Fruit fly (Drosophila melanogaster) whole organism, prepupa: ENCODE results near the gene CG34436.

Experiments used
- Blimp-1 ChIP-seq: fragments of 200-800 bp; sonication (Bioruptor generic); optimal IDR thresholded peaks from 3 replicates; lab custom pipeline; 2017; ENCODE audit warnings: missing biosample characterization, missing genetic modification characterization, mild to moderate bottlenecking, moderate library complexity, missing genetic modification reagents
- CG10631 ChIP-seq: fragments of 200-800 bp; sonication (Bioruptor generic); optimal IDR thresholded peaks from 2 replicates; lab custom pipeline; 2016; ENCODE audit warnings: missing biosample characterization, missing genetic modification characterization
- CG10669 ChIP-seq: fragments of 200-800 bp; sonication (Bioruptor generic); optimal IDR thresholded peaks from 3 replicates; lab custom pipeline; 2018; ENCODE audit warnings: missing biosample characterization, mild to moderate bottlenecking, missing genetic modification characterization, moderate library complexity
- CG11762 ChIP-seq: fragments of 200-800 bp; sonication (Bioruptor generic); optimal IDR thresholded peaks from 3 replicates; lab custom pipeline; 2016; ENCODE audit warnings: missing biosample characterization, missing genetic modification characterization; ENCODE audit not compliant: insufficient read depth
- CG15336 ChIP-seq: fragments of 200-800 bp; sonication (Bioruptor generic); IDR thresholded peaks from 2 replicates; pipeline ENCODE4 v1.3.6; 2022; ENCODE audit warnings: missing biosample characterization, missing genetic modification characterization
- CG16779 ChIP-seq: fragments of 200-800 bp; sonication (Bioruptor generic); optimal IDR thresholded peaks from 3 replicates; lab custom pipeline; 2017; ENCODE audit warnings: missing biosample characterization, mild to moderate bottlenecking, missing genetic modification characterization
- CG3032 ChIP-seq: fragments of 200-800 bp; optimal IDR thresholded peaks from 2 replicates; lab custom pipeline; 2019; ENCODE audit warnings: missing biosample characterization, mild to moderate bottlenecking, missing genetic modification characterization, moderate library complexity
- CG31627 ChIP-seq: fragments of 200-800 bp; sonication (Bioruptor generic); optimal IDR thresholded peaks from 3 replicates; lab custom pipeline; 2016; ENCODE audit warnings: missing biosample characterization, missing genetic modification characterization
- CG3919 ChIP-seq: fragments of 200-800 bp; sonication (Bioruptor generic); optimal IDR thresholded peaks from 3 replicates; lab custom pipeline; 2016; ENCODE audit warnings: missing biosample characterization, missing genetic modification characterization
- CG6163 ChIP-seq: fragments of 200-800 bp; sonication (Bioruptor generic); IDR thresholded peaks from 3 replicates; pipeline ENCODE4 v1.3.6; 2022; ENCODE audit warnings: missing biosample characterization, missing genetic modification characterization
- CG6276 ChIP-seq: fragments of 200-800 bp; sonication (Bioruptor generic); optimal IDR thresholded peaks from 2 replicates; lab custom pipeline; 2017; ENCODE audit warnings: missing biosample characterization, mild to moderate bottlenecking, missing genetic modification characterization
- CG6792 ChIP-seq: fragments of 200-800 bp; sonication (Bioruptor generic); optimal IDR thresholded peaks from 3 replicates; lab custom pipeline; 2016; ENCODE audit warnings: missing biosample characterization, missing genetic modification characterization
- CG6854 ChIP-seq: fragments of 200-800 bp; sonication (Bioruptor generic); optimal IDR thresholded peaks from 2 replicates; lab custom pipeline; 2017; ENCODE audit warnings: missing biosample characterization, mild to moderate bottlenecking, missing genetic modification characterization
- CG7368 ChIP-seq: fragments of 200-800 bp; sonication (Bioruptor generic); optimal IDR thresholded peaks from 3 replicates; lab custom pipeline; 2016; ENCODE audit warnings: missing biosample characterization, missing genetic modification characterization
- CG8319 ChIP-seq: fragments of 200-800 bp; sonication (Bioruptor generic); optimal IDR thresholded peaks from 3 replicates; lab custom pipeline; 2016; ENCODE audit warnings: missing biosample characterization, missing genetic modification characterization
- CG8632 ChIP-seq: fragments of 200-800 bp; sonication (Bioruptor generic); optimal IDR thresholded peaks from 3 replicates; lab custom pipeline; 2016; ENCODE audit warnings: missing biosample characterization, missing genetic modification characterization
- CG9139 ChIP-seq: fragments of 200-800 bp; sonication (Bioruptor generic); optimal IDR thresholded peaks from 3 replicates; lab custom pipeline; 2017; ENCODE audit warnings: missing biosample characterization, mild to moderate bottlenecking, missing genetic modification characterization
- Eip75B ChIP-seq: fragments of 200-800 bp; sonication (Bioruptor generic); optimal IDR thresholded peaks from 3 replicates; lab custom pipeline; 2016; ENCODE audit warnings: missing biosample characterization, missing genetic modification characterization
- Eip78C ChIP-seq: fragments of 200-800 bp; sonication (Bioruptor generic); peaks from one replicate; lab custom pipeline; 2016; ENCODE audit warnings: missing biosample characterization, missing genetic modification characterization
- Eip93F ChIP-seq: fragments of 200-800 bp; sonication (Bioruptor generic); optimal IDR thresholded peaks from 2 replicates; lab custom pipeline; 2016; ENCODE audit warnings: missing biosample characterization, mild to moderate bottlenecking, missing genetic modification characterization
- Ets21C ChIP-seq: fragments of 200-800 bp; sonication (Bioruptor generic); optimal IDR thresholded peaks from 3 replicates; lab custom pipeline; 2016; ENCODE audit warnings: missing biosample characterization, missing genetic modification characterization
- Ets96B ChIP-seq: fragments of 200-800 bp; optimal IDR thresholded peaks from 2 replicates; lab custom pipeline; 2019; ENCODE audit warnings: missing biosample characterization, mild to moderate bottlenecking, missing genetic modification characterization, moderate library complexity
- Gug ChIP-seq: fragments of 200-800 bp; sonication (Bioruptor generic); IDR thresholded peaks from 2 replicates; pipeline ENCODE4 v1.3.6; 2022; ENCODE audit warnings: missing biosample characterization, missing genetic modification characterization
- Hr38 ChIP-seq: sonication (Bioruptor generic); optimal IDR thresholded peaks from 2 replicates; lab custom pipeline; 2016; ENCODE audit warnings: missing biosample characterization, missing genetic modification characterization
- Hr39 ChIP-seq: fragments of 200-800 bp; sonication (Bioruptor generic); optimal IDR thresholded peaks from 2 replicates; lab custom pipeline; 2016; ENCODE audit warnings: missing biosample characterization, missing genetic modification characterization
- Lpt ChIP-seq: fragments of 200-800 bp; sonication (Bioruptor generic); optimal IDR thresholded peaks from 3 replicates; lab custom pipeline; 2016; ENCODE audit warnings: missing biosample characterization, missing genetic modification characterization
- Met ChIP-seq: fragments of 200-800 bp; sonication (Bioruptor generic); optimal IDR thresholded peaks from 3 replicates; lab custom pipeline; 2016; ENCODE audit warnings: missing biosample characterization, missing genetic modification characterization
- OdsH ChIP-seq: fragments of 200-800 bp; sonication (Bioruptor generic); optimal IDR thresholded peaks from 3 replicates; lab custom pipeline; 2016; ENCODE audit warnings: missing biosample characterization, missing genetic modification characterization
- Smox ChIP-seq: fragments of 200-800 bp; sonication (Bioruptor generic); optimal IDR thresholded peaks from 3 replicates; lab custom pipeline; 2016; ENCODE audit warnings: missing biosample characterization, missing genetic modification characterization
- Sox102F ChIP-seq: fragments of 200-800 bp; sonication (Bioruptor generic); optimal IDR thresholded peaks from 2 replicates; lab custom pipeline; 2016; ENCODE audit warnings: missing biosample characterization, mild to moderate bottlenecking, missing genetic modification characterization
- Sox14 ChIP-seq: fragments of 200-800 bp; sonication (Bioruptor generic); optimal IDR thresholded peaks from 3 replicates; lab custom pipeline; 2016; ENCODE audit warnings: missing biosample characterization, missing genetic modification characterization
- achi ChIP-seq: fragments of 200-800 bp; sonication (Bioruptor generic); optimal IDR thresholded peaks from 3 replicates; lab custom pipeline; 2016; ENCODE audit warnings: missing biosample characterization, missing genetic modification characterization
- acj6 ChIP-seq: fragments of 200-800 bp; sonication (Bioruptor generic); optimal IDR thresholded peaks from 3 replicates; lab custom pipeline; 2016; ENCODE audit warnings: missing biosample characterization, missing genetic modification characterization
- dac ChIP-seq: fragments of 200-800 bp; sonication (Bioruptor generic); optimal IDR thresholded peaks from 2 replicates; lab custom pipeline; 2017; ENCODE audit warnings: missing biosample characterization, mild to moderate bottlenecking, missing genetic modification characterization
- dsx ChIP-seq: fragments of 200-800 bp; optimal IDR thresholded peaks from 3 replicates; lab custom pipeline; 2019; ENCODE audit warnings: missing biosample characterization, mild to moderate bottlenecking, missing genetic modification characterization, moderate library complexity; ENCODE audit not compliant: poor library complexity, severe bottlenecking
- esn ChIP-seq: fragments of 200-800 bp; sonication (Bioruptor generic); optimal IDR thresholded peaks from 2 replicates; lab custom pipeline; 2016; ENCODE audit warnings: missing biosample characterization, mild to moderate bottlenecking, missing genetic modification characterization, moderate library complexity
- fd85E ChIP-seq: fragments of 200-800 bp; sonication (Bioruptor generic); optimal IDR thresholded peaks from 3 replicates; lab custom pipeline; 2016; ENCODE audit warnings: missing biosample characterization, missing genetic modification characterization
- fkh ChIP-seq: fragments of 200-800 bp; sonication (Bioruptor generic); optimal IDR thresholded peaks from 3 replicates; lab custom pipeline; 2017; ENCODE audit warnings: missing biosample characterization, mild to moderate bottlenecking, missing genetic modification characterization, moderate library complexity
- lz ChIP-seq: fragments of 200-800 bp; sonication (Bioruptor generic); optimal IDR thresholded peaks from 3 replicates; lab custom pipeline; 2016; ENCODE audit warnings: missing biosample characterization, missing genetic modification characterization
- net ChIP-seq: fragments of 200-800 bp; sonication (Bioruptor generic); optimal IDR thresholded peaks from 3 replicates; lab custom pipeline; 2016; ENCODE audit warnings: missing biosample characterization, missing genetic modification characterization
- salr ChIP-seq, 2 experiments: fragments of 200-800 bp; sonication (Bioruptor generic); optimal IDR thresholded peaks; 3 replicates each; lab custom pipeline; 2016 to 2018; ENCODE audit warnings: missing biosample characterization in 2 of 2, missing genetic modification characterization in 2 of 2, mild to moderate bottlenecking in 1 of 2
- spab ChIP-seq: fragments of 200-800 bp; sonication (Bioruptor generic); optimal IDR thresholded peaks from 2 replicates; lab custom pipeline; 2017; ENCODE audit warnings: missing biosample characterization, mild to moderate bottlenecking, missing genetic modification characterization, missing genetic modification reagents
- ss ChIP-seq, 2 experiments: fragments of 200-800 bp; sonication (Bioruptor generic); optimal IDR thresholded peaks; 2 replicates in 1 of 2; 3 replicates in 1 of 2; lab custom pipeline; 2017 to 2018; ENCODE audit warnings: mild to moderate bottlenecking in 2 of 2, missing biosample characterization in 2 of 2, missing genetic modification characterization in 2 of 2, moderate library complexity in 1 of 2
- svp ChIP-seq: fragments of 200-800 bp; sonication (Bioruptor generic); peaks from one replicate; lab custom pipeline; 2016; ENCODE audit warnings: missing biosample characterization, missing genetic modification characterization
- vri ChIP-seq: fragments of 200-800 bp; sonication (Bioruptor generic); optimal IDR thresholded peaks from 3 replicates; lab custom pipeline; 2016; ENCODE audit warnings: missing biosample characterization, mild to moderate bottlenecking, missing genetic modification characterization

The CG34436 gene

DNA sequence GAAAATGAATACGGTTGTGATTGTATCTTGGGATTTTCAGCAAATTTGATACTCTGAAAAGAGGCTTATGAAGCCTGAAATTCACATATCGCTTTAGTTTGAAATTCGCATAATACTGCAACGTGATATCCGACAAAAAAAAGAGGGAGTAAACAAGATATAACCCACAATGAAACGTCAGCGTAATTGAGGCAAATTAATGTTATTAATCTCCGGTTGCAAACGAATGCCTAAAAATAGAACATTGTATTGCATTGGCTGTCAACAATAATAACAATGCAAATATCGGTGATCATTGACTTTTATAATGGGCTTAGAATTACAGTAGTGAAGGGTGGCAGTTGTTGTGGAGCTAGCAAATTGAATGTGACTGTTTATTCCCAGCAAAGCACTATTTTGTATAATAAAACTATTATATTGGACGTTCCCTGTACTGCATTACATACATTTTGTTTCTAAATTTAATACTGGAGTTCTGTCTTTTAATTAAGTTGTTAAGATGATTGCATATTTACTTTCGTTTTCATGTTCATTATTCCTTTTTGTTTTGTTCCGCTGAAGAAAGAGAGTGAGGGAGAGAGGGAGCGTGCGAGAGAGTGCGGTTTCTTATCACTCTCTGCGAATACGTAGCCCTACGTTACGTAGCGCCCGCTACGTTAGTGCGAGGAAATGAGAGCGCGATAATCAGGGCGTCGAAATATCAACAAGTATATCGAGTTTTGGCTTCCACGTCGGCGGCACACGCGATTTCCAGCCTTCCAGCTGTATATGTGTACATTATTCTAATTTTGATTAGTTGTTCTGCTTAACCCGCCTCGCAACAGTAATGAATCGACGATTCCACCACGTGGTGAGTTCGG is 48.1 kb downstream of the CG34436 start (continued):
- TF ChIP-seq CG31627 (GFP tag; lab: Kevin White, UChicago) (peak; percentile 11), CG6792 (GFP tag; lab: Kevin White, UChicago) (no peak), Smox (GFP tag; lab: Kevin White, UChicago) (peak; percentile 35), CG6854 (GFP tag; lab: Kevin White, UChicago) (peak; percentile 28), Hr38 (GFP tag; lab: Kevin White, UChicago) (no peak), Eip75B (GFP tag; lab: Kevin White, UChicago) (peak; percentile 10), spab (GFP tag; lab: Kevin White, UChicago) (no peak), CG15336 (no peak; the same call in 1 of the 2 replicates), CG3919 (GFP tag; lab: Kevin White, UChicago) (peak; percentile 25), svp (GFP tag; lab: Kevin White, UChicago) (peak; percentile 18), Sox102F (peak; percentile 8), Eip78C (GFP tag; lab: Kevin White, UChicago) (peak; percentile 68), net (GFP tag; lab: Kevin White, UChicago) (no peak), Ets21C (no peak), CG9139 (GFP tag; lab: Kevin White, UChicago) (no peak), CG6276 (GFP tag; lab: Kevin White, UChicago) (no peak), dsx (GFP tag; lab: Kevin White, UChicago) (peak; percentile 10), fkh (GFP tag; lab: Kevin White, UChicago) (peak; percentile 75), ss (GFP tag; optimal IDR thresholded peaks at IDR 0.05; lab: Kevin White, UChicago) (peak in 1 of 2 experiments; percentile 50), acj6 (GFP tag; lab: Kevin White, UChicago) (peak; percentile 20), salr (GFP tag; optimal IDR thresholded peaks at IDR 0.05; lab: Kevin White, UChicago) (no peak), fd85E (GFP tag; lab: Kevin White, UChicago) (no peak), CG10631 (GFP tag; lab: Kevin White, UChicago) (no peak), achi (GFP tag; lab: Kevin White, UChicago) (no peak), CG10669 (GFP tag; lab: Kevin White, UChicago) (no peak), CG8632 (GFP tag; lab: Kevin White, UChicago) (peak; percentile 23), CG7368 (no peak), lz (GFP tag; lab: Kevin White, UChicago) (peak; percentile 8)
- TF ChIP-seq, all 60 proteins: peak for 24

DNA sequence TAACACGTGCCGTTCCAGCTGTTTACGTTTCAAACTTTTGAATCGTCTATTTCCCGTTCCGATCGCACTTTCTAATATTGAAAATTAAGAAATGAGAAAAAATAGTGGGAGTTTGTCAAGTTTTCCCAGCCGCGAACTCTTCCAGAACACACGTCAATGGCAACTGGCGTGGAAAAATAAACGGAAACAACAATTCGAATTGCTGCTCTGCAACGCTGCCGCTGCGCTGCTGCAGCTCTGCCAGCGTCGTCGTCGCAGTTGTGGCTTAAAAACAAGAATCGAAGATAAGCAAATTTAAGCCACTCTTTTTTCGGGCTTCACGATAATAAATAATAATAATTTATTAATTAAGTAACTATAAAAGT is 48.7 kb downstream of the CG34436 start:
- TF ChIP-seq OdsH (GFP tag; lab: Kevin White, UChicago), result no peak
- TF ChIP-seq CG10669 (GFP tag; lab: Kevin White, UChicago), result no peak
- no peak for TF ChIP-seq vri (GFP tag; lab: Kevin White, UChicago)
- peak; percentile 27 for TF ChIP-seq Eip78C (GFP tag; lab: Kevin White, UChicago)

DNA sequence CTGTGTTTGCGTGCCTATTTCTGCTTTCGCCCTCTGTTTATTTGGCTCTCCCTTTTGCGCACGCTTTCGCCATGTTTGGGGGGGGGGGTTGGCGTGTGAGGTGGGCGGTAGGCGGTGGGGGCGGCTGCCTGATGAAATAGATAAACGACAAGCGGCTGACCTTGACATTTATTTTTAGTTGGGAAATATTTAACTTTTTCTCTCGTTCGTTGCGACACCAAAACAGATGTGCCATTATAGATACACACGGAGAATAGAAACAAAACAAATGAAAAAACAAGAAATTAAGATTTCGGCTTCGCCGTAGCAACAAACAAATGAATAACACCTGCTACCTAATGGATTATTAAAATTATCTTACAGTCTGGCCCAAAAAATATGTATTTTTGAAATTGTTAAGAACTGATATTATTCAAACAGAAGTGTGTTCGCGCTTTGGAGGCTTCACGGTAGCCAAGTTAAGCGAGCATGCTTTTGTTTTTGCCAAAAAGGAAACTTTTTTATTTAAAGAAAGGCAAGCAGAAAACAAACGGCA is 49.8 kb downstream of the CG34436 start:
- TF ChIP-seq CG3032 (tag; lab: Kevin White, UChicago), result no peak
- no peak for TF ChIP-seq esn (GFP tag; lab: Kevin White, UChicago)
- no peak for TF ChIP-seq CG11762 (GFP tag; lab: Kevin White, UChicago)
- peak; percentile 30 for TF ChIP-seq CG6276 (GFP tag; lab: Kevin White, UChicago)
- TF ChIP-seq Eip78C (GFP tag; lab: Kevin White, UChicago), result peak; percentile 50
- no peak for TF ChIP-seq Blimp-1
- no peak for TF ChIP-seq Eip75B (GFP tag; lab: Kevin White, UChicago)
- TF ChIP-seq CG8319 (GFP tag; lab: Kevin White, UChicago), result no peak
- no peak for TF ChIP-seq dac (GFP tag; lab: Kevin White, UChicago)
- no peak for TF ChIP-seq CG16779 (tag; lab: Kevin White, UChicago)
- TF ChIP-seq spab (GFP tag; lab: Kevin White, UChicago), result no peak
- peak; percentile 3 for TF ChIP-seq Lpt (GFP tag; lab: Kevin White, UChicago)
- TF ChIP-seq Ets96B (tag; lab: Kevin White, UChicago), result no peak
- TF ChIP-seq CG9139 (GFP tag; lab: Kevin White, UChicago), result no peak
- TF ChIP-seq CG7368, result no peak
- TF ChIP-seq Hr39, result no peak
- no peak for TF ChIP-seq Sox14 (GFP tag; lab: Kevin White, UChicago)
- TF ChIP-seq CG6163 (GFP tag; lab: Robert Waterston, UW), result 0 out of 3 replicates have a peak, but pooled peaks have one; percentile 20
- no peak for TF ChIP-seq Hr38 (GFP tag; lab: Kevin White, UChicago)
- no peak for TF ChIP-seq Eip93F (GFP tag; lab: Kevin White, UChicago)
- no peak for TF ChIP-seq Met (GFP tag; lab: Kevin White, UChicago)
- no peak for TF ChIP-seq lz (GFP tag; lab: Kevin White, UChicago)
- TF ChIP-seq Gug (GFP tag; lab: Robert Waterston, UW), result peak; percentile 45
- peak; percentile 10 for TF ChIP-seq net (GFP tag; lab: Kevin White, UChicago)
- no peak for TF ChIP-seq CG10669 (GFP tag; lab: Kevin White, UChicago)
